Worm (Caenorhabditis elegans): ENCODE measurements around the gene fmil-1.

DNA sequence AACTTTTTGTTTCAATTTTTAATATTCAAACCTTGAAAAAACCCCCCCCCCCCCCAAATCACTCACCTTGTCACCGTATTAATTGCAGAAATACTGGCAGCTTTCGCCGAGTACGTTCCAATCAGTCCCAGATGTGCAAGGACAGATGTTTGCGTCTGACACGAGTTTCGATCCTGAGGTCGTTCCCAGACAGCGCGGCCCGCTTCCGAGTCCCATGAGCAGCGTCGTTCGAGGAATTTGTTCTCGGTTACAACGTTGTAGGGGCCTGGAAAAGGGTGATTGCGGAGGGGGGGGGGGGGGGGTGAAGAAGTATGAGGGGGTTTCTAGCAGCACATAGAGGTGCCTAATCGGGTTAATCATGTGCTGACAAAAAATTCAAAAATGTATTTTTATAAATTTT lies 5.6 kb downstream of the fmil-1 start:
- TF ChIP-seq snpc-4 (tag; optimal IDR thresholded peaks at IDR 0.05) (no peak), nhr-76 (tag; optimal IDR thresholded peaks at IDR 0.05) (no peak), ces-1 (GFP tag; optimal IDR thresholded peaks at IDR 0.05) (no peak), elt-3 (tag; optimal IDR thresholded peaks at IDR 0.05) (no peak), pha-4 (tag; optimal IDR thresholded peaks at IDR 0.05) (no peak), lin-32 (GFP tag; optimal IDR thresholded peaks at IDR 0.05) (no peak), nhr-12 (tag; optimal IDR thresholded peaks at IDR 0.05) (no peak), unc-62 (GFP tag; optimal IDR thresholded peaks at IDR 0.05) (no peak), mls-2 (tag; optimal IDR thresholded peaks at IDR 0.05) (no peak), nhr-237 (tag; optimal IDR thresholded peaks at IDR 0.05) (no peak), ceh-43 (GFP tag; optimal IDR thresholded peaks at IDR 0.05) (no peak), cnd-1 (tag; optimal IDR thresholded peaks at IDR 0.05) (no peak), unc-120 (tag; optimal IDR thresholded peaks at IDR 0.05; ENCODE audit: poor library complexity, severe bottlenecking) (no peak)

Measured in whole organism, mixed stage, embryonic.